Fruit fly (Drosophila melanogaster) whole organism, embryonic: ENCODE data around the gene CG42536.

Experiments used
- Atf6 ChIP-seq: fragments of 200-800 bp; sonication (Bioruptor generic); IDR thresholded peaks from 2 replicates; pipeline ENCODE4 v1.3.6; 2022; ENCODE audit warnings: missing biosample characterization, missing genetic modification characterization
- Awh ChIP-seq: fragments of 200-800 bp; sonication (Bioruptor generic); IDR thresholded peaks from 2 replicates; pipeline ENCODE4, ENCODE4 v1.3.6; 2022; ENCODE audit warnings: missing biosample characterization, missing genetic modification characterization
- CG10209 ChIP-seq: fragments of 200-800 bp; sonication (Bioruptor generic); optimal IDR thresholded peaks from 3 replicates; lab custom pipeline; 2017; ENCODE audit warnings: missing biosample characterization, mild to moderate bottlenecking, missing genetic modification characterization, missing genetic modification reagents
- CG10274 ChIP-seq: fragments of 200-800 bp; sonication (Bioruptor generic); optimal IDR thresholded peaks from 3 replicates; lab custom pipeline; 2017; ENCODE audit warnings: missing biosample characterization, mild to moderate bottlenecking, missing genetic modification characterization
- CG10366 ChIP-seq: fragments of 200-800 bp; sonication (Bioruptor generic); IDR thresholded peaks from 2 replicates; pipeline ENCODE4 v1.3.6; 2022; ENCODE audit warnings: missing biosample characterization, missing genetic modification characterization
- CG10462 ChIP-seq: fragments of 200-800 bp; sonication (Bioruptor generic); optimal IDR thresholded peaks from 2 replicates; lab custom pipeline; 2016; ENCODE audit warnings: missing biosample characterization, missing genetic modification characterization
- CG10959 ChIP-seq: fragments of 200-800 bp; sonication (Bioruptor generic); IDR thresholded peaks from 2 replicates; pipeline ENCODE4 v1.3.6; 2022; ENCODE audit warnings: missing biosample characterization, missing genetic modification characterization
- CG11456 ChIP-seq: fragments of 200-800 bp; sonication (Bioruptor generic); IDR thresholded peaks from 3 replicates; pipeline ENCODE4 v1.3.6; 2022; ENCODE audit warnings: missing biosample characterization, missing genetic modification characterization
- CG12219 ChIP-seq: fragments of 200-800 bp; sonication (Bioruptor generic); optimal IDR thresholded peaks from 3 replicates; lab custom pipeline; 2018; ENCODE audit warnings: missing biosample characterization, mild to moderate bottlenecking, missing genetic modification characterization
- CG1233 ChIP-seq: fragments of 200-800 bp; sonication (Bioruptor generic); optimal IDR thresholded peaks from 4 replicates; lab custom pipeline; 2018; ENCODE audit warnings: missing biosample characterization, mild to moderate bottlenecking, missing genetic modification characterization
- CG13123 ChIP-seq: fragments of 200-800 bp; sonication (Bioruptor generic); optimal IDR thresholded peaks from 2 replicates; lab custom pipeline; 2016; ENCODE audit warnings: missing biosample characterization, missing genetic modification characterization
- CG13624 ChIP-seq: fragments of 200-800 bp; sonication (Bioruptor generic); optimal IDR thresholded peaks from 2 replicates; lab custom pipeline; 2016; ENCODE audit warnings: missing biosample characterization, missing genetic modification characterization
- CG15696 ChIP-seq: fragments of 200-800 bp; sonication (Bioruptor generic); optimal IDR thresholded peaks from 2 replicates; lab custom pipeline; 2019; ENCODE audit warnings: missing biosample characterization, mild to moderate bottlenecking, missing genetic modification characterization, moderate library complexity
- CG16779 ChIP-seq: fragments of 200-800 bp; sonication (Bioruptor generic); IDR thresholded peaks from 2 replicates; pipeline ENCODE4 v1.3.6; 2022; ENCODE audit warnings: missing biosample characterization, missing genetic modification characterization
- CG17612 ChIP-seq: fragments of 200-800 bp; sonication (Bioruptor generic); IDR thresholded peaks from 2 replicates; pipeline ENCODE4 v1.3.6; 2022; ENCODE audit warnings: missing biosample characterization, missing genetic modification characterization
- CG3838 ChIP-seq: fragments of 200-800 bp; sonication (Bioruptor generic); optimal IDR thresholded peaks from 3 replicates; lab custom pipeline; 2016; ENCODE audit warnings: missing biosample characterization, missing genetic modification characterization
- CG7372 ChIP-seq: fragments of 200-800 bp; sonication (Bioruptor generic); IDR thresholded peaks from 2 replicates; pipeline ENCODE4 v1.3.6; 2022; ENCODE audit warnings: missing biosample characterization, missing genetic modification characterization
- CG7839 ChIP-seq: fragments of 200-800 bp; sonication (Bioruptor generic); optimal IDR thresholded peaks from 3 replicates; lab custom pipeline; 2018; ENCODE audit warnings: missing biosample characterization, mild to moderate bottlenecking, missing genetic modification characterization, moderate library complexity
- CG9727 ChIP-seq: fragments of 200-800 bp; sonication (Bioruptor generic); optimal IDR thresholded peaks from 3 replicates; lab custom pipeline; 2017; ENCODE audit warnings: missing biosample characterization, mild to moderate bottlenecking, missing genetic modification characterization
- CG9797 ChIP-seq: fragments of 200-800 bp; sonication (Bioruptor generic); optimal IDR thresholded peaks from 3 replicates; lab custom pipeline; 2018; ENCODE audit warnings: missing biosample characterization, mild to moderate bottlenecking, missing genetic modification characterization
- Chrac-16 ChIP-seq: fragments of 200-800 bp; sonication (Bioruptor generic); optimal IDR thresholded peaks from 3 replicates; lab custom pipeline; 2016; ENCODE audit warnings: missing biosample characterization, missing genetic modification characterization
- Gug ChIP-seq: fragments of 200-800 bp; sonication (Bioruptor generic); IDR thresholded peaks from 4 replicates; pipeline ENCODE4 v1.3.6; 2022; ENCODE audit warnings: missing biosample characterization, missing genetic modification characterization
- H2.0 ChIP-seq: fragments of 200-800 bp; sonication (Bioruptor generic); IDR thresholded peaks from 2 replicates; pipeline ENCODE4 v1.3.6; 2022; ENCODE audit warnings: missing biosample characterization, missing genetic modification characterization
- HLH3B ChIP-seq: fragments of 200-800 bp; sonication (Bioruptor generic); IDR thresholded peaks from 2 replicates; pipeline ENCODE4 v1.3.6; 2022; ENCODE audit warnings: missing biosample characterization, missing genetic modification characterization
- Mrtf ChIP-seq: fragments of 200-800 bp; sonication (Bioruptor generic); IDR thresholded peaks from 3 replicates; pipeline ENCODE4 v1.3.6; 2022; ENCODE audit warnings: missing biosample characterization, missing genetic modification characterization
- Tbp ChIP-seq: fragments of >200 bp; optimal IDR thresholded peaks from 2 replicates; lab custom pipeline; 2018; ENCODE audit warnings: missing biosample characterization, missing genetic modification characterization
- Trl ChIP-seq, 3 experiments: fragments of >200 bp in 2 of 3; fragments of 200-800 bp in 1 of 3; sonication (Bioruptor generic) in 1 of 3; optimal IDR thresholded peaks; 2 replicates in 1 of 3; 3 replicates in 2 of 3; lab custom pipeline; 2016 to 2017; ENCODE audit warnings: missing biosample characterization in 1 of 3, missing genetic modification characterization in 1 of 3
- Usf ChIP-seq: fragments of 200-800 bp; sonication (Bioruptor generic); optimal IDR thresholded peaks from 2 replicates; lab custom pipeline; 2017; ENCODE audit warnings: missing genotype, missing biosample characterization, missing genetic modification characterization
- Xrp1 ChIP-seq: fragments of 200-800 bp; sonication (Bioruptor generic); IDR thresholded peaks from 2 replicates; pipeline ENCODE4 v1.3.6; 2022; ENCODE audit warnings: missing biosample characterization, missing genetic modification characterization
- ash1 ChIP-seq: fragments of 200-800 bp; sonication (Bioruptor generic); optimal IDR thresholded peaks from 2 replicates; lab custom pipeline; 2018; ENCODE audit warnings: missing biosample characterization, mild to moderate bottlenecking, missing genetic modification characterization
- cas ChIP-seq: fragments of 200-800 bp; sonication (Bioruptor generic); IDR thresholded peaks from 2 replicates; pipeline ENCODE4 v1.3.6; 2022; ENCODE audit warnings: missing biosample characterization, missing genetic modification characterization
- dan ChIP-seq: fragments of 200-800 bp; sonication (Bioruptor generic); IDR thresholded peaks from 2 replicates; pipeline ENCODE4 v1.3.6; 2022; ENCODE audit warnings: missing biosample characterization, missing genetic modification characterization
- dati ChIP-seq: fragments of 200-800 bp; sonication (Bioruptor generic); IDR thresholded peaks from 2 replicates; pipeline ENCODE4 v1.3.6; 2022; ENCODE audit warnings: missing biosample characterization, missing genetic modification characterization
- emc ChIP-seq: fragments of 200-800 bp; sonication (Bioruptor generic); optimal IDR thresholded peaks from 2 replicates; lab custom pipeline; 2016; ENCODE audit warnings: missing biosample characterization, missing genetic modification characterization
- eyg ChIP-seq: fragments of 200-800 bp; sonication (Bioruptor generic); optimal IDR thresholded peaks from 3 replicates; lab custom pipeline; 2016; ENCODE audit warnings: missing biosample characterization, missing genetic modification characterization
- hbn ChIP-seq: fragments of 200-800 bp; sonication (Bioruptor generic); IDR thresholded peaks from 2 replicates; pipeline ENCODE4 v1.3.6; 2022; ENCODE audit warnings: missing biosample characterization, missing genetic modification characterization; ENCODE audit not compliant: partially characterized antibody
- klu ChIP-seq: fragments of 200-800 bp; sonication (Bioruptor generic); IDR thresholded peaks from 2 replicates; pipeline ENCODE4 v1.3.6; 2022; ENCODE audit warnings: missing biosample characterization, missing genetic modification characterization
- mirr ChIP-seq: fragments of 200-800 bp; sonication (Bioruptor generic); optimal IDR thresholded peaks from 3 replicates; lab custom pipeline; 2018; ENCODE audit warnings: missing biosample characterization, mild to moderate bottlenecking, missing genetic modification characterization
- nau ChIP-seq: fragments of 200-800 bp; sonication (Bioruptor generic); optimal IDR thresholded peaks from 3 replicates; lab custom pipeline; 2017; ENCODE audit warnings: missing biosample characterization, mild to moderate bottlenecking, missing genetic modification characterization, missing genetic modification reagents
- otp ChIP-seq: fragments of 200-800 bp; sonication (Bioruptor generic); IDR thresholded peaks from 3 replicates; pipeline ENCODE4, ENCODE4 v1.3.6; 2022; ENCODE audit warnings: missing biosample characterization, missing genetic modification characterization
- ranshi ChIP-seq: fragments of 200-800 bp; sonication (Bioruptor generic); IDR thresholded peaks from 2 replicates; pipeline ENCODE4 v1.3.6; 2022; ENCODE audit warnings: missing biosample characterization, missing genetic modification characterization
- run ChIP-seq: fragments of 200-800 bp; sonication (Bioruptor generic); optimal IDR thresholded peaks from 3 replicates; lab custom pipeline; 2018; ENCODE audit warnings: missing biosample characterization, mild to moderate bottlenecking, missing genetic modification characterization
- sc ChIP-seq, 3 experiments: fragments of >200 bp in 2 of 3; fragments of 200-800 bp in 1 of 3; sonication (Bioruptor generic) in 1 of 3; optimal IDR thresholded peaks; 2 replicates in 2 of 3; 3 replicates in 1 of 3; lab custom pipeline; 2017; ENCODE audit warnings: mild to moderate bottlenecking in 1 of 3, missing biosample characterization in 1 of 3, missing genetic modification characterization in 1 of 3, missing genetic modification reagents in 1 of 3
- shn ChIP-seq: fragments of 200-800 bp; sonication (Bioruptor generic); optimal IDR thresholded peaks from 3 replicates; lab custom pipeline; 2016; ENCODE audit warnings: missing biosample characterization, missing genetic modification characterization
- slou ChIP-seq: fragments of 200-800 bp; sonication (Bioruptor generic); optimal IDR thresholded peaks from 3 replicates; lab custom pipeline; 2016; ENCODE audit warnings: missing biosample characterization, missing genetic modification characterization
- sob ChIP-seq: fragments of 200-800 bp; sonication (Bioruptor generic); IDR thresholded peaks from 2 replicates; pipeline ENCODE4 v1.3.6; 2022; ENCODE audit warnings: missing biosample characterization, missing genetic modification characterization
- tup ChIP-seq: fragments of 200-800 bp; sonication (Bioruptor generic); optimal IDR thresholded peaks from 2 replicates; lab custom pipeline; 2016; ENCODE audit warnings: missing biosample characterization, mild to moderate bottlenecking, missing genetic modification characterization, moderate library complexity
- vfl ChIP-seq: fragments of 200-800 bp; sonication (Bioruptor generic); optimal IDR thresholded peaks from 2 replicates; lab custom pipeline; 2016; ENCODE audit warnings: missing biosample characterization, missing genetic modification characterization
- wor ChIP-seq: fragments of 200-800 bp; sonication (Bioruptor generic); IDR thresholded peaks from 2 replicates; pipeline ENCODE4 v1.3.6; 2022; ENCODE audit warnings: missing biosample characterization, missing genetic modification characterization
- zfh1 ChIP-seq: fragments of 200-800 bp; sonication (Bioruptor generic); IDR thresholded peaks from 3 replicates; pipeline ENCODE4 v1.3.6; 2022; ENCODE audit warnings: missing biosample characterization, missing genetic modification characterization

CG42536 gene

dm6 chr3L:10664511-10665062 lies 34.7 kb upstream of the CG42536 start, which contains the start of gene simj (continued):
- TF ChIP-seq sob, result peak; percentile 77
- TF ChIP-seq slou (GFP tag; lab: Kevin White, UChicago), result no peak
- no peak; the same call in 1 of the 2 replicates for TF ChIP-seq Awh (GFP tag; lab: Robert Waterston, UW)
- TF ChIP-seq CG13624 (GFP tag; lab: Kevin White, UChicago), result peak; percentile 75
- TF ChIP-seq CG10462 (GFP tag; lab: Kevin White, UChicago), result no peak
- peak; percentile 6 for TF ChIP-seq CG15696
- TF ChIP-seq nau, result peak; percentile 58
- TF ChIP-seq CG13123, result no peak
- no peak; the same call in 1 of the 2 replicates for TF ChIP-seq HLH3B (GFP tag; lab: Robert Waterston, UW)
- peak; percentile 29; the same call in 1 of the 2 replicates for TF ChIP-seq CG10959
- peak; percentile 51 for TF ChIP-seq CG10209 (GFP tag; lab: Kevin White, UChicago)
- TF ChIP-seq mirr (GFP tag; lab: Kevin White, UChicago), result peak; percentile 83
- peak; percentile 66; the same call in 1 of the 2 replicates for TF ChIP-seq ranshi (GFP tag; lab: Robert Waterston, UW)
- peak; percentile 28 for TF ChIP-seq eyg (GFP tag; lab: Kevin White, UChicago)
- peak; percentile 55 for TF ChIP-seq vfl (GFP tag; lab: Kevin White, UChicago)
- TF ChIP-seq otp (GFP tag; lab: Robert Waterston, UW), result 0 out of 3 replicates have a peak, but pooled peaks have one; percentile 21
- no peak for TF ChIP-seq CG7372 (GFP tag; lab: Robert Waterston, UW)
- TF ChIP-seq H2.0 (GFP tag; lab: Robert Waterston, UW), result 0 out of 2 replicates have a peak, but pooled peaks have one; percentile 17
- peak; percentile 32 for TF ChIP-seq Tbp (GFP tag; lab: Kevin White, UChicago)
- no peak for TF ChIP-seq dati (GFP tag; lab: Robert Waterston, UW)
- TF ChIP-seq CG3838 (GFP tag; lab: Kevin White, UChicago), result peak; percentile 51
- TF ChIP-seq hbn, result peak; percentile 88
- TF ChIP-seq Trl (optimal IDR thresholded peaks at IDR 0.05; lab: Kevin White, UChicago), result peak in 1 of 2 experiments; percentile 12
- peak; percentile 63 for TF ChIP-seq Trl (GFP tag; optimal IDR thresholded peaks at IDR 0.05; lab: Kevin White, UChicago)
- TF ChIP-seq zfh1 (GFP tag; lab: Robert Waterston, UW), result peak; percentile 69; the same call in 2 of the 3 replicates
- peak; percentile 4 for TF ChIP-seq shn (GFP tag; lab: Kevin White, UChicago)
- peak; percentile 45 for TF ChIP-seq run (tag; lab: Kevin White, UChicago)
- TF ChIP-seq CG17612, result no peak
- TF ChIP-seq sc (optimal IDR thresholded peaks at IDR 0.05; lab: Kevin White, UChicago), result no peak
- TF ChIP-seq sc (GFP tag; optimal IDR thresholded peaks at IDR 0.05; lab: Kevin White, UChicago), result no peak
- TF ChIP-seq CG11456 (GFP tag; lab: Robert Waterston, UW), result no peak
- no peak for TF ChIP-seq wor (GFP tag; lab: Robert Waterston, UW)
- peak; percentile 94 for TF ChIP-seq CG9797
- TF ChIP-seq klu (GFP tag; lab: Robert Waterston, UW), result no peak
- TF ChIP-seq Gug (GFP tag; lab: Robert Waterston, UW), result peak; percentile 27; the same call in 1 of the 4 replicates
- peak; percentile 46 for TF ChIP-seq CG12219 (GFP tag; lab: Kevin White, UChicago)
- no peak for TF ChIP-seq CG10366 (GFP tag; lab: Robert Waterston, UW)
- no peak for TF ChIP-seq cas (GFP tag; lab: Robert Waterston, UW)
- peak; percentile 77 for TF ChIP-seq ash1
- peak; percentile 11 for TF ChIP-seq CG7839 (tag; lab: Kevin White, UChicago)
- no peak for TF ChIP-seq CG9727 (GFP tag; lab: Kevin White, UChicago)
- TF ChIP-seq Xrp1 (GFP tag; lab: Robert Waterston, UW), result peak; percentile 39; the same call in 1 of the 2 replicates
- TF ChIP-seq CG16779 (GFP tag; lab: Robert Waterston, UW), result 0 out of 2 replicates have a peak, but pooled peaks have one; percentile 27
- TF ChIP-seq Mrtf (GFP tag; lab: Robert Waterston, UW), result no peak
- no peak for TF ChIP-seq dan (GFP tag; lab: Robert Waterston, UW)
- TF ChIP-seq Atf6 (GFP tag; lab: Robert Waterston, UW), result peak; percentile 69
- peak; percentile 21 for TF ChIP-seq Chrac-16 (GFP tag; lab: Kevin White, UChicago)
- TF ChIP-seq Usf (GFP tag; lab: Kevin White, UChicago), result no peak
- no peak for TF ChIP-seq emc (GFP tag; lab: Kevin White, UChicago)
- TF ChIP-seq CG1233 (GFP tag; lab: Kevin White, UChicago), result peak; percentile 63
- TF ChIP-seq CG10274 (GFP tag; lab: Kevin White, UChicago), result no peak
- no peak for TF ChIP-seq tup (GFP tag; lab: Kevin White, UChicago)
